Worm (Caenorhabditis elegans): ENCODE measurements around the gene srh-180.

The srh-180 gene

ce11 chrV:16317244-16317643, at the start of gene srh-180:
Gene srh-180, plus strand, starts transcription at chrV:16317544.
- no peak for TF ChIP-seq dao-5 (tag; optimal IDR thresholded peaks at IDR 0.05)
- TF ChIP-seq him-1 (tag; optimal IDR thresholded peaks at IDR 0.05): no peak
- no peak for TF ChIP-seq W03F9.2 (tag; optimal IDR thresholded peaks at IDR 0.05)

- TF ChIP-seq dao-5 (tag; optimal IDR thresholded peaks at IDR 0.05) (no peak), W03F9.2 (tag; optimal IDR thresholded peaks at IDR 0.05) (no peak), him-1 (tag; optimal IDR thresholded peaks at IDR 0.05) (no peak)
These were observed 47.8 kb upstream of the srh-180 start, which contains the start of the genes fbxa-2 and T13F3.8 for ce11 chrV:16269556-16269955. Gene fbxa-2, minus strand, starts transcription at chrV:16269656. Gene T13F3.8, plus strand, starts transcription at chrV:16269800.

ce11 chrV:16271121-16271520, 46.2 kb upstream of the srh-180 start, which contains the start of gene T13F3.6:
Gene T13F3.6, minus strand, starts transcription at chrV:16271221.
- TF ChIP-seq W03F9.2 (tag; optimal IDR thresholded peaks at IDR 0.05): no peak

ce11 chrV:16275347-16275746, 42.0 kb upstream of the srh-180 start, which contains the start of gene pacl-1:
Gene pacl-1, minus strand, starts transcription at chrV:16275447.
- no peak for TF ChIP-seq dao-5 (tag; optimal IDR thresholded peaks at IDR 0.05)
- TF ChIP-seq him-1 (tag; optimal IDR thresholded peaks at IDR 0.05): no peak
- no peak for TF ChIP-seq W03F9.2 (tag; optimal IDR thresholded peaks at IDR 0.05)

ce11 chrV:16277918-16278317, 39.4 kb upstream of the srh-180 start, which contains the start of gene cyp-37B1:
Gene cyp-37B1, plus strand, starts transcription at chrV:16278116.
- TF ChIP-seq W03F9.2 (tag; optimal IDR thresholded peaks at IDR 0.05): no peak
- no peak for TF ChIP-seq him-1 (tag; optimal IDR thresholded peaks at IDR 0.05)
- no peak for TF ChIP-seq dao-5 (tag; optimal IDR thresholded peaks at IDR 0.05)

- TF ChIP-seq dao-5 (tag; optimal IDR thresholded peaks at IDR 0.05) (no peak), W03F9.2 (tag; optimal IDR thresholded peaks at IDR 0.05) (no peak), him-1 (tag; optimal IDR thresholded peaks at IDR 0.05) (no peak)
These were observed 35.2 kb upstream of the srh-180 start, which contains the start of gene F28G4.2 for ce11 chrV:16282147-16282546. Gene F28G4.2, minus strand, starts transcription at chrV:16282321.

- no peak for TF ChIP-seq dao-5 (tag; optimal IDR thresholded peaks at IDR 0.05)
- TF ChIP-seq W03F9.2 (tag; optimal IDR thresholded peaks at IDR 0.05): no peak
- no peak for TF ChIP-seq him-1 (tag; optimal IDR thresholded peaks at IDR 0.05)
These were observed 31.6 kb upstream of the srh-180 start, which contains the start of gene F28G4.4 for ce11 chrV:16285794-16286193. Gene F28G4.4, minus strand, starts transcription at chrV:16285894.

ce11 chrV:16287619-16288018, 29.7 kb upstream of the srh-180 start, which contains the start of gene F28G4.3:
Gene F28G4.3, minus strand, starts transcription at chrV:16287719.
- TF ChIP-seq him-1 (tag; optimal IDR thresholded peaks at IDR 0.05): no peak
- TF ChIP-seq dao-5 (tag; optimal IDR thresholded peaks at IDR 0.05): no peak
- TF ChIP-seq W03F9.2 (tag; optimal IDR thresholded peaks at IDR 0.05): no peak

ce11 chrV:16292409-16292808, 24.9 kb upstream of the srh-180 start, which contains the start of gene oac-5:
Gene oac-5, plus strand, starts transcription at chrV:16292709.
- TF ChIP-seq him-1 (tag; optimal IDR thresholded peaks at IDR 0.05) (no peak), dao-5 (tag; optimal IDR thresholded peaks at IDR 0.05) (no peak), W03F9.2 (tag; optimal IDR thresholded peaks at IDR 0.05) (no peak)

- TF ChIP-seq W03F9.2 (tag; optimal IDR thresholded peaks at IDR 0.05) (no peak), him-1 (tag; optimal IDR thresholded peaks at IDR 0.05) (no peak), dao-5 (tag; optimal IDR thresholded peaks at IDR 0.05) (no peak)
These were observed 20.3 kb upstream of the srh-180 start, which contains the start of gene srbc-83 for ce11 chrV:16297070-16297469. Gene srbc-83, plus strand, starts transcription at chrV:16297370.

- no peak for TF ChIP-seq him-1 (tag; optimal IDR thresholded peaks at IDR 0.05)
- no peak for TF ChIP-seq W03F9.2 (tag; optimal IDR thresholded peaks at IDR 0.05)
- no peak for TF ChIP-seq dao-5 (tag; optimal IDR thresholded peaks at IDR 0.05)
These were observed 18.7 kb upstream of the srh-180 start, which contains the start of gene srbc-84 for ce11 chrV:16298669-16299068. Gene srbc-84, plus strand, starts transcription at chrV:16298969.

ce11 chrV:16299834-16300233, 17.5 kb upstream of the srh-180 start:
- no peak for TF ChIP-seq W03F9.2 (tag; optimal IDR thresholded peaks at IDR 0.05)
- TF ChIP-seq him-1 (tag; optimal IDR thresholded peaks at IDR 0.05): no peak
- TF ChIP-seq dao-5 (tag; optimal IDR thresholded peaks at IDR 0.05): no peak

ce11 chrV:16300276-16300675, 17.1 kb upstream of the srh-180 start, which contains the start of gene srbc-82:
Gene srbc-82, plus strand, starts transcription at chrV:16300576.
- no peak for TF ChIP-seq W03F9.2 (tag; optimal IDR thresholded peaks at IDR 0.05)
- TF ChIP-seq him-1 (tag; optimal IDR thresholded peaks at IDR 0.05): no peak
- no peak for TF ChIP-seq dao-5 (tag; optimal IDR thresholded peaks at IDR 0.05)

ce11 chrV:16302439-16302838, 14.9 kb upstream of the srh-180 start, which contains the start of the genes C31A11.13 and oac-6:
Gene C31A11.13, minus strand, starts transcription at chrV:16302551.
Gene oac-6, plus strand, starts transcription at chrV:16302717.
- TF ChIP-seq dao-5 (tag; optimal IDR thresholded peaks at IDR 0.05) (no peak), him-1 (tag; optimal IDR thresholded peaks at IDR 0.05) (no peak), W03F9.2 (tag; optimal IDR thresholded peaks at IDR 0.05) (no peak)

ce11 chrV:16307253-16307652, 10.1 kb upstream of the srh-180 start, which contains the start of gene srxa-7:
Gene srxa-7, plus strand, starts transcription at chrV:16307553.
- TF ChIP-seq dao-5 (tag; optimal IDR thresholded peaks at IDR 0.05) (no peak), W03F9.2 (tag; optimal IDR thresholded peaks at IDR 0.05) (no peak), him-1 (tag; optimal IDR thresholded peaks at IDR 0.05) (no peak)
